Fruit fly (Drosophila melanogaster) whole organism, embryonic: ENCODE data around the gene mbt.

Source experiments
- Aef1 ChIP-seq: fragments of 200-800 bp; sonication (Bioruptor generic); IDR thresholded peaks from 3 replicates; pipeline ENCODE4 v1.3.6; 2022; ENCODE audit warnings: missing biosample characterization, missing genetic modification characterization
- Atf3 ChIP-seq: fragments of 200-800 bp; sonication (Bioruptor generic); optimal IDR thresholded peaks from 3 replicates; lab custom pipeline; 2016; ENCODE audit warnings: missing biosample characterization, missing genetic modification characterization
- Atf6 ChIP-seq: fragments of 200-800 bp; sonication (Bioruptor generic); IDR thresholded peaks from 2 replicates; pipeline ENCODE4 v1.3.6; 2022; ENCODE audit warnings: missing biosample characterization, missing genetic modification characterization
- C15 ChIP-seq: fragments of 200-800 bp; sonication (Bioruptor generic); IDR thresholded peaks from 3 replicates; pipeline ENCODE4 v1.3.6; 2022; ENCODE audit warnings: missing biosample characterization, missing genetic modification characterization
- CG10366 ChIP-seq: fragments of 200-800 bp; sonication (Bioruptor generic); IDR thresholded peaks from 2 replicates; pipeline ENCODE4 v1.3.6; 2022; ENCODE audit warnings: missing biosample characterization, missing genetic modification characterization
- CG11695 ChIP-seq: fragments of 200-800 bp; sonication (Bioruptor generic); IDR thresholded peaks from 3 replicates; pipeline ENCODE4 v1.3.6; 2022; ENCODE audit warnings: missing biosample characterization, missing genetic modification characterization
- CG12769 ChIP-seq: fragments of 200-800 bp; sonication (Bioruptor generic); optimal IDR thresholded peaks from 2 replicates; lab custom pipeline; 2019; ENCODE audit warnings: missing biosample characterization, mild to moderate bottlenecking, missing genetic modification characterization, moderate library complexity
- CG15011 ChIP-seq: fragments of 200-800 bp; sonication (Bioruptor generic); optimal IDR thresholded peaks from 3 replicates; lab custom pipeline; 2018; ENCODE audit warnings: missing biosample characterization, mild to moderate bottlenecking, missing genetic modification characterization
- CG15601 ChIP-seq: fragments of 200-800 bp; sonication (Bioruptor generic); optimal IDR thresholded peaks from 3 replicates; lab custom pipeline; 2019; ENCODE audit warnings: missing biosample characterization, mild to moderate bottlenecking, missing genetic modification characterization, moderate library complexity
- CG17829 ChIP-seq: fragments of 200-800 bp; optimal IDR thresholded peaks from 2 replicates; lab custom pipeline; 2019; ENCODE audit warnings: missing biosample characterization, mild to moderate bottlenecking, missing genetic modification characterization, moderate library complexity
- CG17912 ChIP-seq: fragments of 200-800 bp; sonication (Bioruptor generic); optimal IDR thresholded peaks from 2 replicates; lab custom pipeline; 2018; ENCODE audit warnings: missing biosample characterization, mild to moderate bottlenecking, missing genetic modification characterization
- CG31441 ChIP-seq: fragments of 200-800 bp; sonication (Bioruptor generic); IDR thresholded peaks from 2 replicates; pipeline ENCODE4 v1.3.6; 2022; ENCODE audit warnings: missing biosample characterization, missing genetic modification characterization
- CG33557 ChIP-seq: fragments of 200-800 bp; sonication (Bioruptor generic); optimal IDR thresholded peaks from 2 replicates; lab custom pipeline; 2019; ENCODE audit warnings: missing biosample characterization, mild to moderate bottlenecking, missing genetic modification characterization, moderate library complexity
- CG4424 ChIP-seq: fragments of 200-800 bp; sonication (Bioruptor generic); optimal IDR thresholded peaks from 3 replicates; lab custom pipeline; 2016; ENCODE audit warnings: missing biosample characterization, missing genetic modification characterization
- CG4617 ChIP-seq: fragments of 200-800 bp; sonication (Bioruptor generic); optimal IDR thresholded peaks from 3 replicates; lab custom pipeline; 2016; ENCODE audit warnings: missing biosample characterization, missing genetic modification characterization, borderline replicate concordance
- CG6175 ChIP-seq: fragments of 200-800 bp; sonication (Bioruptor generic); IDR thresholded peaks from 3 replicates; pipeline ENCODE4 v1.3.6; 2022; ENCODE audit warnings: missing biosample characterization, missing genetic modification characterization
- CG6254 ChIP-seq: fragments of 200-800 bp; sonication (Bioruptor generic); optimal IDR thresholded peaks from 3 replicates; lab custom pipeline; 2017; ENCODE audit warnings: mild to moderate bottlenecking, missing biosample characterization, missing genetic modification reagents, missing genetic modification characterization
- CG7745 ChIP-seq: fragments of 200-800 bp; sonication (Bioruptor generic); optimal IDR thresholded peaks from 2 replicates; lab custom pipeline; 2018; ENCODE audit warnings: missing biosample characterization, mild to moderate bottlenecking, missing genetic modification characterization, moderate library complexity
- CG8944 ChIP-seq: fragments of 200-800 bp; sonication (Bioruptor generic); optimal IDR thresholded peaks from 3 replicates; lab custom pipeline; 2016; ENCODE audit warnings: missing biosample characterization, missing genetic modification characterization
- CoRest ChIP-seq: fragments of 200-800 bp; sonication (Bioruptor generic); optimal IDR thresholded peaks from 3 replicates; lab custom pipeline; 2018; ENCODE audit warnings: missing biosample characterization, mild to moderate bottlenecking, missing genetic modification characterization, moderate library complexity
- D19B ChIP-seq: fragments of 200-800 bp; sonication (Bioruptor generic); optimal IDR thresholded peaks from 2 replicates; lab custom pipeline; 2017; ENCODE audit warnings: missing biosample characterization, mild to moderate bottlenecking, missing genetic modification characterization
- Doc2 ChIP-seq: fragments of 200-800 bp; sonication (Bioruptor generic); IDR thresholded peaks from 2 replicates; pipeline ENCODE4 v1.3.6; 2022; ENCODE audit warnings: missing biosample characterization, missing genetic modification characterization
- Ets97D ChIP-seq: fragments of 200-800 bp; sonication (Bioruptor generic); optimal IDR thresholded peaks from 3 replicates; lab custom pipeline; 2016; ENCODE audit warnings: missing biosample characterization, missing genetic modification characterization
- Fer2 ChIP-seq: fragments of 200-800 bp; sonication (Bioruptor generic); optimal IDR thresholded peaks from 2 replicates; lab custom pipeline; 2018; ENCODE audit warnings: missing biosample characterization, mild to moderate bottlenecking, missing genetic modification characterization, moderate library complexity
- Hand ChIP-seq: fragments of 200-800 bp; sonication (Bioruptor generic); optimal IDR thresholded peaks from 2 replicates; lab custom pipeline; 2017; ENCODE audit warnings: mild to moderate bottlenecking, missing biosample characterization, missing genetic modification reagents, missing genetic modification characterization
- Hey ChIP-seq: fragments of 200-800 bp; sonication (Bioruptor generic); optimal IDR thresholded peaks from 3 replicates; lab custom pipeline; 2018; ENCODE audit warnings: missing biosample characterization, mild to moderate bottlenecking, missing genetic modification characterization
- Lhr ChIP-seq: fragments of 200-800 bp; sonication (Bioruptor generic); optimal IDR thresholded peaks from 3 replicates; lab custom pipeline; 2017; ENCODE audit warnings: mild to moderate bottlenecking, missing biosample characterization, missing genetic modification reagents, missing genetic modification characterization
- Lim3 ChIP-seq: fragments of 200-800 bp; sonication (Bioruptor generic); IDR thresholded peaks from 2 replicates; pipeline ENCODE4 v1.3.6; 2022; ENCODE audit warnings: missing biosample characterization, missing genetic modification characterization
- MESR4 ChIP-seq: fragments of 200-800 bp; sonication (Bioruptor generic); optimal IDR thresholded peaks from 2 replicates; lab custom pipeline; 2018; ENCODE audit warnings: missing biosample characterization, mild to moderate bottlenecking, missing genetic modification characterization, moderate library complexity
- NC2α ChIP-seq: fragments of 200-800 bp; sonication (Bioruptor generic); optimal IDR thresholded peaks from 2 replicates; lab custom pipeline; 2016; ENCODE audit warnings: missing biosample characterization, missing genetic modification characterization
- NfI ChIP-seq: fragments of 200-800 bp; sonication (Bioruptor generic); optimal IDR thresholded peaks from 3 replicates; lab custom pipeline; 2018; ENCODE audit warnings: missing biosample characterization, mild to moderate bottlenecking, missing genetic modification characterization, moderate library complexity
- Sin3A ChIP-seq: fragments of >200 bp; optimal IDR thresholded peaks from 2 replicates; lab custom pipeline; 2018
- Sox102F ChIP-seq: fragments of 200-800 bp; sonication (Bioruptor generic); optimal IDR thresholded peaks from 2 replicates; lab custom pipeline; 2018; ENCODE audit warnings: missing biosample characterization, mild to moderate bottlenecking, missing genetic modification characterization, moderate library complexity
- Stat92E ChIP-seq, 3 experiments: fragments of >200 bp in 2 of 3; fragments of 200-800 bp in 1 of 3; sonication (Bioruptor generic) in 1 of 3; optimal IDR thresholded peaks; 2 replicates each; lab custom pipeline; 2017 to 2019; ENCODE audit warnings: missing biosample characterization in 3 of 3, missing genetic modification characterization in 3 of 3, mild to moderate bottlenecking in 1 of 3, moderate library complexity in 1 of 3
- bigmax ChIP-seq: fragments of 200-800 bp; sonication (Bioruptor generic); optimal IDR thresholded peaks from 2 replicates; lab custom pipeline; 2018; ENCODE audit warnings: missing biosample characterization, mild to moderate bottlenecking, missing genetic modification characterization
- cad ChIP-seq: fragments of >200 bp; optimal IDR thresholded peaks from 2 replicates; lab custom pipeline; 2017; ENCODE audit warnings: missing biosample characterization, missing genetic modification characterization
- chif ChIP-seq, 2 experiments: fragments of 200-800 bp; sonication (Bioruptor generic); optimal IDR thresholded peaks; 3 replicates each; lab custom pipeline; 2016; ENCODE audit warnings: missing biosample characterization in 2 of 2, missing genetic modification characterization in 2 of 2
- ci ChIP-seq: fragments of 200-800 bp; sonication (Bioruptor generic); IDR thresholded peaks from 3 replicates; pipeline ENCODE4 v1.3.6; 2022; ENCODE audit warnings: missing biosample characterization, missing genetic modification characterization
- crp ChIP-seq, 2 experiments: fragments of 200-800 bp; sonication (Bioruptor generic); optimal IDR thresholded peaks; 2 replicates in 1 of 2; 3 replicates in 1 of 2; lab custom pipeline; 2017; ENCODE audit warnings: missing biosample characterization in 2 of 2, missing genetic modification characterization in 2 of 2, mild to moderate bottlenecking in 1 of 2, moderate library complexity in 1 of 2
- ems ChIP-seq: fragments of 200-800 bp; sonication (Bioruptor generic); optimal IDR thresholded peaks from 3 replicates; lab custom pipeline; 2016; ENCODE audit warnings: missing biosample characterization, missing genetic modification characterization
- ewg ChIP-seq: fragments of 200-800 bp; sonication (Bioruptor generic); optimal IDR thresholded peaks from 3 replicates; lab custom pipeline; 2017; ENCODE audit warnings: mild to moderate bottlenecking, missing biosample characterization, missing genetic modification reagents, missing genetic modification characterization
- gfzf ChIP-seq: fragments of 200-800 bp; sonication (Bioruptor generic); optimal IDR thresholded peaks from 2 replicates; lab custom pipeline; 2016; ENCODE audit warnings: missing biosample characterization, mild to moderate bottlenecking, missing genetic modification characterization, moderate library complexity
- grau ChIP-seq: fragments of 200-800 bp; optimal IDR thresholded peaks from 3 replicates; lab custom pipeline; 2019; ENCODE audit warnings: missing biosample characterization, mild to moderate bottlenecking, missing genetic modification characterization, moderate library complexity
- hbn ChIP-seq: fragments of 200-800 bp; sonication (Bioruptor generic); IDR thresholded peaks from 2 replicates; pipeline ENCODE4 v1.3.6; 2022; ENCODE audit warnings: missing biosample characterization, missing genetic modification characterization; ENCODE audit not compliant: partially characterized antibody
- inv ChIP-seq: fragments of 200-800 bp; sonication (Bioruptor generic); IDR thresholded peaks from 2 replicates; pipeline ENCODE4 v1.3.6; 2022; ENCODE audit warnings: missing biosample characterization, missing genetic modification characterization; ENCODE audit not compliant: partially characterized antibody
- jumu ChIP-seq: fragments of 200-800 bp; sonication (Bioruptor generic); optimal IDR thresholded peaks from 3 replicates; lab custom pipeline; 2016; ENCODE audit warnings: missing biosample characterization, missing genetic modification characterization
- nom ChIP-seq: fragments of 200-800 bp; sonication (Bioruptor generic); optimal IDR thresholded peaks from 2 replicates; lab custom pipeline; 2017; ENCODE audit warnings: missing biosample characterization, missing genetic modification characterization, mild to moderate bottlenecking, moderate library complexity, missing genetic modification reagents
- sens ChIP-seq: fragments of 200-800 bp; sonication (Bioruptor generic); peaks from one replicate; lab custom pipeline; 2016; ENCODE audit warnings: missing biosample characterization, missing genetic modification characterization
- sna ChIP-seq: fragments of 200-800 bp; sonication (Bioruptor generic); IDR thresholded peaks from 2 replicates; pipeline ENCODE4 v1.3.6; 2022; ENCODE audit warnings: missing biosample characterization, missing genetic modification characterization; ENCODE audit not compliant: partially characterized antibody
- tin ChIP-seq: fragments of 200-800 bp; sonication (Bioruptor generic); optimal IDR thresholded peaks from 3 replicates; lab custom pipeline; 2016; ENCODE audit warnings: missing biosample characterization, missing genetic modification characterization
- wor ChIP-seq: fragments of 200-800 bp; sonication (Bioruptor generic); IDR thresholded peaks from 2 replicates; pipeline ENCODE4 v1.3.6; 2022; ENCODE audit warnings: missing biosample characterization, missing genetic modification characterization

The mbt gene

DNA sequence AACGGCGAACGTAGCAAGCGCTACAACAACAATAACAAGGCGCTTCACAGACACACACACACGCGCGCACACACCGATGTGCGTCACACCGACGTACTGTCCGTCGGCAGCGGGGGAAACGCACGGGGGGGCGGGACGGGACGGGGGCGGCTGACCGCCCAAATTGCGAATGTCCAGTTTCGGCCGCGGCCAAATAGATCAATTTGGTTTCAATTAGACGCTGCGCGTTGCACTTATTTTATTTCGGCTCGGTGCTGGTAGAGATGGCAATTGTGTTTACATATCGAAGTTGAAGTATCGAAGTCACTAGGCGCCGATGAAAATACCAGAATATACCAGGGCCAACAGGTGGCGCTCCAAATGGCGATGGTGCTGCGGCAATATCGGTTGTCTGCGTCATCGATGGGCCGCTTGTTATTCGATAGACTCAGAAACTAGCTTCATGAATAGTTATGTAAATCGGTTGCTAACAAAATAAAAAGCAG lies 26.7 kb downstream of the mbt start, which contains the start of gene Rok (continued):
- TF ChIP-seq ewg (GFP tag; lab: Kevin White, UChicago): peak; percentile 15
- TF ChIP-seq Fer2 (tag; lab: Kevin White, UChicago): no peak
- no peak for TF ChIP-seq CG33557 (GFP tag; lab: Kevin White, UChicago)
- no peak for TF ChIP-seq CG12769 (tag; lab: Kevin White, UChicago)
- no peak for TF ChIP-seq NfI (GFP tag; lab: Kevin White, UChicago)
- TF ChIP-seq MESR4 (GFP tag; lab: Kevin White, UChicago): peak; percentile 95
- no peak for TF ChIP-seq chif (GFP tag; optimal IDR thresholded peaks at IDR 0.05; lab: Kevin White, UChicago)
- peak; percentile 69 for TF ChIP-seq hbn (GFP tag; lab: Robert Waterston, UW)
- no peak for TF ChIP-seq CG15601 (tag; lab: Kevin White, UChicago)
- no peak for TF ChIP-seq Hey (tag; lab: Kevin White, UChicago)
- TF ChIP-seq CG8944 (GFP tag; lab: Kevin White, UChicago): no peak
- no peak for TF ChIP-seq Ets97D (GFP tag; lab: Kevin White, UChicago)
- TF ChIP-seq Atf6 (GFP tag; lab: Robert Waterston, UW): no peak
- no peak for TF ChIP-seq Stat92E (GFP tag; optimal IDR thresholded peaks at IDR 0.05; lab: Kevin White, UChicago)
- TF ChIP-seq jumu (GFP tag; lab: Kevin White, UChicago): no peak
- TF ChIP-seq gfzf: peak; percentile 40
- TF ChIP-seq tin (GFP tag; lab: Kevin White, UChicago): no peak
- TF ChIP-seq NC2α: no peak
- no peak for TF ChIP-seq bigmax (GFP tag; lab: Kevin White, UChicago)
- TF ChIP-seq CG4424 (GFP tag; lab: Kevin White, UChicago): no peak
- TF ChIP-seq Sox102F (GFP tag; lab: Kevin White, UChicago): no peak
- no peak for TF ChIP-seq CG11695 (GFP tag; lab: Robert Waterston, UW)
- TF ChIP-seq nom: peak; percentile 11
- peak; percentile 18; the same call in 1 of the 3 replicates for TF ChIP-seq Aef1 (GFP tag; lab: Robert Waterston, UW)
- TF ChIP-seq Hand: no peak
- no peak for TF ChIP-seq C15 (GFP tag; lab: Robert Waterston, UW)
- TF ChIP-seq sna (GFP tag; lab: Robert Waterston, UW): peak; percentile 67; the same call in 1 of the 2 replicates
- no peak for TF ChIP-seq CoRest (tag; lab: Kevin White, UChicago)
- no peak for TF ChIP-seq Atf3
- no peak for TF ChIP-seq sens (GFP tag; lab: Kevin White, UChicago)
- TF ChIP-seq CG17912: no peak
- TF ChIP-seq ci: peak; percentile 11; the same call in 1 of the 3 replicates
- TF ChIP-seq CG6175 (GFP tag; lab: Robert Waterston, UW): no peak
- TF ChIP-seq CG4617: peak; percentile 38
- no peak for TF ChIP-seq ems (GFP tag; lab: Kevin White, UChicago)
- no peak for TF ChIP-seq wor (GFP tag; lab: Robert Waterston, UW)
- no peak for TF ChIP-seq CG7745 (tag; lab: Kevin White, UChicago)
- no peak for TF ChIP-seq CG10366
- TF ChIP-seq D19B (GFP tag; lab: Kevin White, UChicago): no peak
- no peak for TF ChIP-seq CG15011
- TF ChIP-seq crp (GFP tag; optimal IDR thresholded peaks at IDR 0.05; lab: Kevin White, UChicago): no peak
- no peak for TF ChIP-seq Lim3
- TF ChIP-seq Sin3A (lab: Kevin White, UChicago): peak; percentile 69
- no peak for TF ChIP-seq Lhr (GFP tag; lab: Kevin White, UChicago)
- no peak for TF ChIP-seq grau (tag; lab: Kevin White, UChicago)
- peak; percentile 81 for TF ChIP-seq inv (GFP tag; lab: Robert Waterston, UW)
- TF ChIP-seq cad (GFP tag; lab: Kevin White, UChicago): no peak
- TF ChIP-seq CG6254 (GFP tag; lab: Kevin White, UChicago): no peak
- TF ChIP-seq CG31441 (GFP tag; lab: Robert Waterston, UW): no peak
- no peak for TF ChIP-seq Doc2
- no peak for TF ChIP-seq CG17829
